Fruit fly (Drosophila melanogaster) whole organism: ENCODE measurements around the gene CG6144.

Source experiments
- CG8478 ChIP-seq: fragments of >200 bp; optimal IDR thresholded peaks from 2 replicates; lab custom pipeline; 2018; ENCODE audit warnings: inconsistent platforms
- EcR ChIP-seq, 2 experiments: fragments of >200 bp; optimal IDR thresholded peaks; 2 replicates each; lab custom pipeline; 2017; ENCODE audit warnings: missing biosample characterization in 2 of 2, missing genetic modification characterization in 2 of 2, missing genetic modification reagents in 2 of 2
- pan ChIP-seq: fragments of >200 bp; optimal IDR thresholded peaks from 2 replicates; lab custom pipeline; 2017
- psq ChIP-seq: fragments of >200 bp; optimal IDR thresholded peaks from 2 replicates; lab custom pipeline; 2017
- usp ChIP-seq: fragments of >200 bp; optimal IDR thresholded peaks from 2 replicates; lab custom pipeline; 2017; ENCODE audit warnings: missing biosample characterization, missing genetic modification characterization, mixed read lengths

DNA sequence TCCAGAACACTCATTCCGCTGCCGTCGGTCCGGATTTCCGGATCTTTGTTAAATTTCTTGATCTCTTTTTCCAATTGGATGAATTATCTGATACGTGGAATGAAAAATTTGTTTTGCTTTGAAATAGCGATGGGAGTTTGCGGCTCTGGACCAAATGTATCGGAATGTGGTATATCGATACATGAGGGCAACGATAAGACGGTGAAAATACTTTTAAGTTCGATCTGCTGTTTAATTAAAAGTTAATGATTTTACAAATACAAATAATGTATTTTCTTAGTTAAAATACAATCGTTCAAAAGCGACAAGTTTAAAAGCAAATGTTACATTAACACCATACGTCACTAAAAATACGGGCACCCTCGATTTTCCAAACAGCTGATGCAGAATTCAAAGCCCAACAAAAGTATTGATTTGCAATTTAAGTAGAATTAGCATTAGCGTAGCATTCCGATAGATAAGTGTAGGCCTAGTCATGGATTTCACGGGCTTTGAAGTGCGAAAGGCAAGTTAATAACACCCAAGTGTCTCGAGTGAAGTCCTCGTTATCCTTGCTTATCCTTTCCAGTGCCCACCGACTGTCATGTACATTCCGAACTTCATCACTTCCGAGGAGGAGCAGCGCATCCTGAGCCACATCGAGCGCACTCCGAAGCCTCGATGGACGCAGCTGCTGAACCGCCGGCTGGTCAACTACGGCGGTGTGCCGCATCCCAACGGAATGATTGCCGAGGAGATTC is at the start of gene CG6144, which contains the start of gene Cog4:
- TF ChIP-seq psq (lab: Kevin White, UChicago), result no peak
- TF ChIP-seq EcR (GFP tag; optimal IDR thresholded peaks at IDR 0.05; lab: Kevin White, UChicago), result no peak
- no peak for TF ChIP-seq CG8478 (lab: Kevin White, UChicago)
- no peak for TF ChIP-seq pan (lab: Kevin White, UChicago)
- TF ChIP-seq usp (GFP tag; lab: Kevin White, UChicago), result no peak
